Worm (Caenorhabditis elegans): Measurements from ENCODE around the gene srx-22.
A peak's percentile ranks its signal among the peaks of the same experiment; 100 is the strongest.

Gene srx-22

ce11 chrV:687384-687783, 7.6 kb downstream of the srx-22 start, which contains the start of gene H25P19.1:
Gene H25P19.1 (plus strand): TSS chrV:687684.
- TF ChIP-seq hpl-2 (GFP tag; optimal IDR thresholded peaks at IDR 0.05) (no peak), blmp-1 (tag; optimal IDR thresholded peaks at IDR 0.05) (peak; percentile 66)

DNA sequence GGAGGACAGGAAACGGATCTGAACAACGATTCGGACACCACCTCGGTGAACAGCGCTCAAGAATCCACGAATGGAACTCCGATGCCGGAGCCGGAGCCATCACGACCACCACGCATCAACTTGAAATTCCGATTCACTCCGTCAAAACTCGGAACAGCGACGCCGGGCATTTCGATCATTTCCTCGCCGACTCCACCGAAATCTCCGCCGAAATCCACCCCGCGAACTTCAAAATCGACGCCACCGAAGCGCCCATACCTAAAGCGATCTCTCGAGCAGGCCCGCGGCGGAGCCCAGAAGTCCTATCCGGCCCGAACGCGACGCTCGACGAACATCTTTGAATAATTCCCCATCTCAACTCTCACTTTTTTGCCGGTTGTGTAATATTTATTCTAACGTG, 9.8 kb downstream of the srx-22 start:
- TF ChIP-seq lin-14 (GFP tag; optimal IDR thresholded peaks at IDR 0.05) (no peak), ceh-90 (tag; optimal IDR thresholded peaks at IDR 0.05) (no peak), nhr-90 (tag; optimal IDR thresholded peaks at IDR 0.05; ENCODE audit: poor library complexity) (no peak), mep-1 (tag; optimal IDR thresholded peaks at IDR 0.05) (no peak), dpl-1 (GFP tag; optimal IDR thresholded peaks at IDR 0.05) (no peak), egl-13 (tag; optimal IDR thresholded peaks at IDR 0.05) (no peak), sox-4 (tag; optimal IDR thresholded peaks at IDR 0.05) (no peak), swsn-7 (tag; optimal IDR thresholded peaks at IDR 0.05) (no peak), nhr-20 (tag; optimal IDR thresholded peaks at IDR 0.05) (no peak), unc-86 (tag; optimal IDR thresholded peaks at IDR 0.05) (no peak), ama-1 (optimal IDR thresholded peaks at IDR 0.05) (no peak), tbx-2 (tag; optimal IDR thresholded peaks at IDR 0.05) (no peak), jun-1 (tag; optimal IDR thresholded peaks at IDR 0.05) (no peak), blmp-1 (tag; optimal IDR thresholded peaks at IDR 0.05) (no peak), ces-1 (GFP tag; optimal IDR thresholded peaks at IDR 0.05) (no peak), unc-62 (GFP tag; optimal IDR thresholded peaks at IDR 0.05) (no peak), nhr-237 (tag; optimal IDR thresholded peaks at IDR 0.05) (no peak)

DNA sequence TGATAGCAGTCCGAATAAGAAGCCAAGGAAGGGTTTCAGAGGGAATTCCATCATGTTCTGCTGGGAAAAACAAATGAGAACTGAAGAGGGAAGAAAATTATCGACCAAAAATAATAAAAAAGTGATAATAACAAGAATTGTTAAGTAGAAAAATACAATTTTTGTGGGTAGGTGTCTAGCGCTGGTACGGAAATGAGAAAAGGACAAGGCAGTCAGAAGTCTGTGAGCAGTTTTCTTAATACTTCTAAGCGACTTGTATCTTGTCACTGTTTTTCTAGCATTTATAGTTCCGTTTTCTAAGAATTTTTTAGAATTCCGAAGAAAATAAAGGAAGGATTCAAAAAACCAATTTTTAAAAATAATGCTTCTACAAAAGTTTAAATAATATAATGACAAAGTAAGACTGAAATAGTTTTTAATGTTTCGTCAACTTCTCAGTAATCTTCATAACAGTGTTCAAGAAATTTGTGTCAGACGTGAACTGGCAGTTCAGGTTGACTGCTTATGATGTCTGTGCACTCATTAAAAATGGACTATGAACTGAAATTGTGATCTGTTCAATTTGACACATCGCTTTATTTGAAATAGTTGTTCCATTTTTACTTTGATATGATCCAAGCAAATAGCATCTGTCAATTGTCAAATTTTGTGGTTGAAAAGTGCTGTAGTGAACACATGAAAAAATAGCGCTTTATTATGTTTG, 13.1 kb downstream of the srx-22 start, which contains the start of gene srx-4:
srx-4 (minus strand) TSS at position 51 of the 703 bp plus-strand sequence.
- TF ChIP-seq lin-14 (GFP tag; optimal IDR thresholded peaks at IDR 0.05), result no peak
- no peak for TF ChIP-seq ceh-63 (GFP tag; optimal IDR thresholded peaks at IDR 0.05)
- TF ChIP-seq nhr-71 (tag; optimal IDR thresholded peaks at IDR 0.05), result no peak
- no peak for TF ChIP-seq hlh-17 (GFP tag; optimal IDR thresholded peaks at IDR 0.05; ENCODE audit: borderline replicate concordance)
- TF ChIP-seq unc-98 (GFP tag; IDR thresholded peaks at IDR 0.05), result no peak
- TF ChIP-seq nhr-28 (tag; optimal IDR thresholded peaks at IDR 0.05), result no peak
- TF ChIP-seq mef-2 (tag; optimal IDR thresholded peaks at IDR 0.05), result no peak
- no peak for TF ChIP-seq ceh-88 (GFP tag; IDR thresholded peaks at IDR 0.05)
- TF ChIP-seq nhr-85 (tag), result no peak
- no peak for TF ChIP-seq ztf-4 (tag; optimal IDR thresholded peaks at IDR 0.05)
- TF ChIP-seq sptf-1 (tag; optimal IDR thresholded peaks at IDR 0.05), result no peak
- TF ChIP-seq swsn-7 (tag; optimal IDR thresholded peaks at IDR 0.05), result no peak
- TF ChIP-seq egl-13 (tag; optimal IDR thresholded peaks at IDR 0.05), result no peak
- no peak for TF ChIP-seq nhr-77 (tag; optimal IDR thresholded peaks at IDR 0.05)
- no peak for TF ChIP-seq unc-62 (GFP tag; optimal IDR thresholded peaks at IDR 0.05)
- no peak for TF ChIP-seq hpl-2 (GFP tag; optimal IDR thresholded peaks at IDR 0.05)

- no peak for TF ChIP-seq pag-3 (tag; optimal IDR thresholded peaks at IDR 0.05; ENCODE audit: borderline replicate concordance, insufficient read depth)
- no peak for TF ChIP-seq lin-15B (tag; optimal IDR thresholded peaks at IDR 0.05)
- TF ChIP-seq elt-2 (tag; optimal IDR thresholded peaks at IDR 0.05), result no peak
- no peak for TF ChIP-seq nhr-28 (tag; optimal IDR thresholded peaks at IDR 0.05)
- no peak for TF ChIP-seq zag-1 (tag; optimal IDR thresholded peaks at IDR 0.05)
- no peak for TF ChIP-seq rnt-1 (tag; optimal IDR thresholded peaks at IDR 0.05)
- no peak for TF ChIP-seq F16B12.6 (tag; optimal IDR thresholded peaks at IDR 0.05)
- no peak for TF ChIP-seq nhr-11 (tag; optimal IDR thresholded peaks at IDR 0.05)
These were observed 14.9 kb downstream of the srx-22 start, which contains the start of gene srj-53 for ce11 chrV:694625-695024. Gene srj-53 (minus strand): TSS chrV:694725.

All from whole organism, L1 larva.